Worm (Caenorhabditis elegans): ENCODE results near the gene rnh-2.

Gene rnh-2

DNA sequence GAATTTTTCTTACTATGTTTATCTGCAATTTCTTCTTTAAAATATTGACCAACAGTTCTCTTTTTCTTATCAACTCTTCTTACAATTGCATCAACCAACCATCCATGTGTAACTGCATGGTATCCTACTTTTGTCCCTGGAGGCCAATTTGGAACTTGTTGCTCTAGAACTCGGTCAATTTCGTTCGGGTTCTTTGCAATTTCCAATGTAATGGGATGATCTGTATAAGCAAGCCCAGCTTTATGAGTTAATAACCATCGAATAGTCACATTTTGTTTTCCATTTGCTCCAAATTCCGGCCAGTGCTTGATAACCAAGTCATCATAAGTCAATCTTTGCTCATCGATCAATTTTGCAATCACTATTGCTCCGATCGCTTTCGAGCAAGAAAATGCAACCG is 37.6 kb upstream of the rnh-2 start:
- no peak for TF ChIP-seq madf-9 (GFP tag; conservative IDR thresholded peaks at IDR 0.05)
- TF ChIP-seq hlh-30 (tag; optimal IDR thresholded peaks at IDR 0.05; ENCODE audit: insufficient read depth) = no peak
- TF ChIP-seq egl-27 (tag; optimal IDR thresholded peaks at IDR 0.05) = no peak
- TF ChIP-seq hmg-1.1 (GFP tag; IDR thresholded peaks at IDR 0.05) = no peak
- no peak for TF ChIP-seq saeg-2 (GFP tag; IDR thresholded peaks at IDR 0.05)
- no peak for TF ChIP-seq daf-16 (GFP tag; optimal IDR thresholded peaks at IDR 0.05)
- peak; percentile 29 for TF ChIP-seq daf-16 (tag; optimal IDR thresholded peaks at IDR 0.05)
- TF ChIP-seq ztf-11 (tag; optimal IDR thresholded peaks at IDR 0.05) = no peak
- no peak for TF ChIP-seq lin-15B (tag; optimal IDR thresholded peaks at IDR 0.05)
- TF ChIP-seq lsy-2 (tag; optimal IDR thresholded peaks at IDR 0.05) = peak in 1 of 2 experiments; percentile 6
- TF ChIP-seq unc-62 (GFP tag; optimal IDR thresholded peaks at IDR 0.05 in 1 of 2) = no peak
- TF ChIP-seq unc-62 (tag; optimal IDR thresholded peaks at IDR 0.05) = no peak
- TF ChIP-seq nhr-28 (tag; optimal IDR thresholded peaks at IDR 0.05) = no peak
- no peak for TF ChIP-seq ztf-7 (tag; optimal IDR thresholded peaks at IDR 0.05)
- no peak for TF ChIP-seq nhr-11 (tag; optimal IDR thresholded peaks at IDR 0.05)
- TF ChIP-seq zfp-3 (GFP tag; conservative IDR thresholded peaks at IDR 0.05) = no peak
- TF ChIP-seq fkh-10 (GFP tag; optimal IDR thresholded peaks at IDR 0.05) = no peak
- peak; percentile 18; the same call in 1 of the 2 replicates for TF ChIP-seq vab-7 (GFP tag; IDR thresholded peaks at IDR 0.05)
- TF ChIP-seq dpl-1 (GFP tag; optimal IDR thresholded peaks at IDR 0.05) = no peak
- TF ChIP-seq Y5F2A.4 (GFP tag; optimal IDR thresholded peaks at IDR 0.05) = no peak
- no peak for TF ChIP-seq zag-1 (tag; optimal IDR thresholded peaks at IDR 0.05)

DNA sequence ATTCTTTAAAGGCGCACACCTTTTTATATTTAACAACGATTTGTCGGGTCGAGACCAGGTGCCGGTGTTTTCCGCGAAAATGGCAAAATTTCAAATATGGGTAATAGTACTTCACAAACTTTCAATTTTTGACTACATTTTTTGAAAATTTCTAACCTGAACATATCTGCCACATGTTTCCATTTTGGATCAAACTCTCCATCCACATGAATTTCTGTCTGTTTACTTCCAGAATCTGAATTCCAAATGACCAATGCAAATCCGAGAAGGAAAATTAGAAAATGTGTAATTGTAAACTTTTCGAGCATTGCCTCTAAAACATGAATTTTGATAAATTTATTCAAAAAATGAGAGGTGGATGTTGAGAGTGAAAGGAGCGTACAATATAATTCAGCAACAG is 36.8 kb upstream of the rnh-2 start, which contains the start of gene lact-4:
TSS of gene lact-4 (minus strand) at position 313 of the 400 bp plus-strand sequence.
- TF ChIP-seq unc-62 (GFP tag; optimal IDR thresholded peaks at IDR 0.05 in 1 of 2) (peak in 1 of 2 experiments; percentile 11), unc-62 (tag; optimal IDR thresholded peaks at IDR 0.05) (no peak), Y105C5A.15 (GFP tag; IDR thresholded peaks at IDR 0.05) (0 out of 2 replicates have a peak, but pooled peaks have one; percentile 8), daf-12 (tag; optimal IDR thresholded peaks at IDR 0.05) (no peak), aha-1 (tag) (peak; percentile 93)

- 0 out of 2 replicates have a peak, but pooled peaks have one; percentile 27 for TF ChIP-seq lin-38 (GFP tag; IDR thresholded peaks at IDR 0.05)
- TF ChIP-seq unc-62 (GFP tag; optimal IDR thresholded peaks at IDR 0.05 in 1 of 2) = peak in 1 of 2 experiments; percentile 5
- TF ChIP-seq unc-62 (tag; optimal IDR thresholded peaks at IDR 0.05) = no peak
- TF ChIP-seq lim-7 (GFP tag; IDR thresholded peaks at IDR 0.05) = no peak
- TF ChIP-seq zip-11 (GFP tag; IDR thresholded peaks at IDR 0.05) = 0 out of 2 replicates have a peak, but pooled peaks have one; percentile 14
- TF ChIP-seq nhr-48 (tag; optimal IDR thresholded peaks at IDR 0.05) = peak; percentile 56
- TF ChIP-seq sdz-12 (GFP tag; optimal IDR thresholded peaks at IDR 0.05) = no peak
- TF ChIP-seq nhr-102 (tag; optimal IDR thresholded peaks at IDR 0.05) = peak; percentile 40
- 0 out of 2 replicates have a peak, but pooled peaks have one; percentile 23 for TF ChIP-seq tra-1 (GFP tag; IDR thresholded peaks at IDR 0.05)
- peak; percentile 15; the same call in 1 of the 2 replicates for TF ChIP-seq snpc-1.2 (GFP tag; IDR thresholded peaks at IDR 0.05)
- TF ChIP-seq jun-1 (tag; optimal IDR thresholded peaks at IDR 0.05) = no peak
- TF ChIP-seq nhr-76 (tag; optimal IDR thresholded peaks at IDR 0.05) = no peak
- TF ChIP-seq daf-12 (tag; optimal IDR thresholded peaks at IDR 0.05) = no peak
- TF ChIP-seq mxl-2 (GFP tag; conservative IDR thresholded peaks at IDR 0.05) = peak; percentile 83
- no peak for TF ChIP-seq F37D6.2 (tag; optimal IDR thresholded peaks at IDR 0.05)
- TF ChIP-seq lin-15B (tag; optimal IDR thresholded peaks at IDR 0.05) = no peak
- peak; percentile 69 for TF ChIP-seq mdt-29 (GFP tag; IDR thresholded peaks at IDR 0.05)
- no peak for TF ChIP-seq spr-3 (GFP tag; optimal IDR thresholded peaks at IDR 0.05)
- TF ChIP-seq lsy-2 (tag; optimal IDR thresholded peaks at IDR 0.05) = peak in 1 of 2 experiments; percentile 52
- no peak for TF ChIP-seq daf-8 (GFP tag; IDR thresholded peaks at IDR 0.05)
- 0 out of 2 replicates have a peak, but pooled peaks have one; percentile 8 for TF ChIP-seq lin-1 (GFP tag; IDR thresholded peaks at IDR 0.05)
- peak; percentile 40 for TF ChIP-seq hlh-30 (tag; optimal IDR thresholded peaks at IDR 0.05; ENCODE audit: insufficient read depth)
- TF ChIP-seq mdl-1 (tag; optimal IDR thresholded peaks at IDR 0.05) = peak in 1 of 2 experiments; percentile 17
- TF ChIP-seq Y105C5A.15 (GFP tag; IDR thresholded peaks at IDR 0.05) = 0 out of 2 replicates have a peak, but pooled peaks have one; percentile 48
- TF ChIP-seq pha-4 (GFP tag; IDR thresholded peaks at IDR 0.05) = peak; percentile 27; the same call in 1 of the 2 replicates
- TF ChIP-seq pha-4 (tag; optimal IDR thresholded peaks at IDR 0.05) = no peak
- peak; percentile 42 for TF ChIP-seq T20F7.1 (GFP tag; optimal IDR thresholded peaks at IDR 0.05)
- TF ChIP-seq daf-16 (GFP tag; optimal IDR thresholded peaks at IDR 0.05) = peak in 1 of 2 experiments; percentile 87
- TF ChIP-seq daf-16 (tag; optimal IDR thresholded peaks at IDR 0.05) = peak; percentile 70
- peak; percentile 98 for TF ChIP-seq aha-1 (tag)
- no peak for TF ChIP-seq ztf-7 (tag; optimal IDR thresholded peaks at IDR 0.05)
- TF ChIP-seq hif-1 (tag; optimal IDR thresholded peaks at IDR 0.05) = peak in 1 of 2 experiments; percentile 75
- TF ChIP-seq nhr-28 (tag; optimal IDR thresholded peaks at IDR 0.05) = peak; percentile 24
Measured at ce11 chrII:8481033-8481708, 35.8 kb upstream of the rnh-2 start.
